Worm (Caenorhabditis elegans): ENCODE results near the gene Y46D2A.3.
A peak's percentile ranks its signal among the peaks of the same experiment; 100 is the strongest.

The Y46D2A.3 gene

DNA sequence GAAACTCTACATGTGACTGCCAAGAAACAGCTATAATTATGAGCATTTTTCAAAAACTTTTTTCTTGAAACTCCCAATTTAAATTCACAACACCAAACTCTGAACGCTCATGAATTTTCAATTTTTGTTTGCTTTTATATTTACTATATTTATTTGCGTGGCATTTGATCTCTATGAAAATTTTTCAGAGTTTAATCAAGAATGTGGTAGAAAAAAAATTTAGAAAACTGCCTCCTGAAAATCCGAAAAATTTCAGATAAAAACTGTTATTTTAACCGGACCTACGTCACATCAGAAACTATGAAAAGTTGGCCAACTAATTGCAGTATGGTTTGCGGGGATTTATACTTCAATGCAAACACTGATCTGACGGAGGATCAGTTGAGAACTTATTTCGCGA, 5.0 kb upstream of the Y46D2A.3 start, which contains the start of gene irld-27:
Gene irld-27 (plus strand): TSS at position 301 of the 400 bp plus-strand sequence.
- TF ChIP-seq T26A5.8 (tag; optimal IDR thresholded peaks at IDR 0.05) (no peak), hlh-12 (tag; optimal IDR thresholded peaks at IDR 0.05) (no peak), mcd-1 (GFP tag; IDR thresholded peaks at IDR 0.05) (no peak), ztf-6 (GFP tag; IDR thresholded peaks at IDR 0.05) (no peak), attf-3 (GFP tag; conservative IDR thresholded peaks at IDR 0.05) (no peak), ztf-25 (GFP tag; IDR thresholded peaks at IDR 0.05) (no peak), hmg-20 (GFP tag; IDR thresholded peaks at IDR 0.05) (no peak), lin-35 (GFP tag; optimal IDR thresholded peaks at IDR 0.05) (no peak), snpc-3.4 (tag; optimal IDR thresholded peaks at IDR 0.05) (no peak), ztf-28 (GFP tag; IDR thresholded peaks at IDR 0.05) (no peak), attf-5 (GFP tag; optimal IDR thresholded peaks at IDR 0.05) (no peak)

DNA sequence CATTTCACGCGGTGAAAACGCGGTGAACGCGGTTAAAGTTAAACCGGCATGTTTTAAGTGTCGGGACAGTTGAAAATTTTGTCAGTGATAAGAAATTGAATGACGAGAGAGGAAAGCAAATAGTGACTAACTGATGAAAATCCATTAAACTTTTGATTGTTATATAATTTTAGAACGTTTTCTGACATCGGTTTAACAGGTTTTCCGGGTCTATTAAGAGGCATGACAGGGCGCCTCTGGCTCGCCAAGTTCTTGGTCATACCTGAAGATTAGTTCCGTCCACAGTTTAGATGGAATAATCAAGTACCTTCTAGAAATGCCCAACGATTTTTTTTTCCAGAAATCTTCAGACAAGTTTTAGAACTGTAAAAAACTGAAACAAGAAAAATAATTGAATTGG, 3.8 kb downstream of the Y46D2A.3 start, which contains the start of gene Y46D2A.2:
Gene Y46D2A.2 (minus strand): TSS at position 101 of the 400 bp plus-strand sequence.
- TF ChIP-seq F33H1.4 (GFP tag; IDR thresholded peaks at IDR 0.05) (no peak), Y53F4B.3 (GFP tag; IDR thresholded peaks at IDR 0.05) (no peak), tlf-1 (GFP tag; optimal IDR thresholded peaks at IDR 0.05) (no peak), unc-62 (GFP tag; optimal IDR thresholded peaks at IDR 0.05) (no peak), unc-130 (GFP tag; optimal IDR thresholded peaks at IDR 0.05) (no peak), mcd-1 (GFP tag; IDR thresholded peaks at IDR 0.05) (no peak), F55B11.4 (tag; optimal IDR thresholded peaks at IDR 0.05; ENCODE audit: borderline replicate concordance, insufficient read depth) (no peak), Y56A3A.18 (GFP tag; IDR thresholded peaks at IDR 0.05) (no peak), nfyb-1 (GFP tag; IDR thresholded peaks at IDR 0.05) (no peak), xnd-1 (tag; optimal IDR thresholded peaks at IDR 0.05) (no peak), lin-26 (GFP tag; IDR thresholded peaks at IDR 0.05) (no peak), ceh-91 (GFP tag; IDR thresholded peaks at IDR 0.05) (no peak), nhr-179 (tag; optimal IDR thresholded peaks at IDR 0.05) (no peak), Y95B8A.8 (GFP tag; IDR thresholded peaks at IDR 0.05) (no peak), lin-54 (GFP tag; optimal IDR thresholded peaks at IDR 0.05) (no peak), tbx-9 (tag; optimal IDR thresholded peaks at IDR 0.05; ENCODE audit: borderline replicate concordance) (no peak)

DNA sequence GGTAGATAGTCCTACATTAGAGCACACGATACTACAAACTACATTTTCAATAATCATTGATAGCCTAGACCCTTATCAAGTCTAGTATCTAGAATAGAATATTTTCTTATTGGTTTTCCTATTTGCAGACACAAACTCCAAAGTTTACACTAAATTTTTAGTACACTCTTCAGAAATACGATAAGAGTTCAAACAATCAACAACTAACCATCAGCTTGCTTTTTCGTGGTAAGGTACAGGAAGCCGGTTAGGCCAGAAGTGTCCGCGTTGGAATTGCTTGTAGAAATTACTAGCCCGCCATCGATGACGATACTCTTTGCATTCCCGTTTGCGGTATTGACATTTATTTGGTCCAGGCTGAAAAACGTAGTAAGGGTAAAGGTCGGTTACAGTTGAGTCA, 4.7 kb downstream of the Y46D2A.3 start, which contains the start of gene Y46D2A.1:
Gene Y46D2A.1 (plus strand): TSS at position 301 of the 400 bp plus-strand sequence.
- TF ChIP-seq nfya-1 (tag; optimal IDR thresholded peaks at IDR 0.05; ENCODE audit: borderline replicate concordance, insufficient read depth) = no peak

DNA sequence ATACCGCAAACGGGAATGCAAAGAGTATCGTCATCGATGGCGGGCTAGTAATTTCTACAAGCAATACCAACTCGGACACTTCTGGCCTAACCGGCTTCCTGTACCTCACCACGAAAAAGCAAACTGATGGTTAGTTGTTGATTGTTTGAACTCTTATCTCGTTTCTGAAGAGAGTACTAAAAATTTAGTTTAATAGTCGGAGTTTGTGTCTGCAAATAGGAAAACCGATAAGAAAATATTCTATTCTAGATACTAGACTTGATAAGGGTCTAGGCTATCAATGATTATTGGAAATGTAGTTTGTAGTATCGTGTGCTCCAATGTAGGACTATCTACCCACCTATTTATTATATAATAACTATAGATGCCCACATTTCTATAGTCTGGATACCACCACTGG, 8.2 kb downstream of the Y46D2A.3 start:
- no peak for TF ChIP-seq snpc-4 (GFP tag; optimal IDR thresholded peaks at IDR 0.05)
- TF ChIP-seq snpc-4 (tag; optimal IDR thresholded peaks at IDR 0.05) = no peak
- TF ChIP-seq unc-62 (GFP tag; optimal IDR thresholded peaks at IDR 0.05) = no peak
- TF ChIP-seq Y53G8AR.9 (GFP tag; conservative IDR thresholded peaks at IDR 0.05) = no peak
- no peak for TF ChIP-seq ztf-18 (tag; optimal IDR thresholded peaks at IDR 0.05)
- no peak for TF ChIP-seq snpc-1.3 (tag; optimal IDR thresholded peaks at IDR 0.05; ENCODE audit: insufficient read depth)
- TF ChIP-seq ccch-3 (GFP tag; optimal IDR thresholded peaks at IDR 0.05) = no peak
- no peak for TF ChIP-seq lin-26 (GFP tag; IDR thresholded peaks at IDR 0.05)
- TF ChIP-seq nhr-80 (tag; optimal IDR thresholded peaks at IDR 0.05) = peak; percentile 29
